Fruit fly (Drosophila melanogaster) whole organism, prepupa: Measurements from ENCODE around the gene MESR6.

Source experiments
- Blimp-1 ChIP-seq: fragments of 200-800 bp; sonication (Bioruptor generic); optimal IDR thresholded peaks from 3 replicates; lab custom pipeline; 2017; ENCODE audit warnings: missing biosample characterization, missing genetic modification characterization, mild to moderate bottlenecking, moderate library complexity, missing genetic modification reagents
- CG10631 ChIP-seq: fragments of 200-800 bp; sonication (Bioruptor generic); optimal IDR thresholded peaks from 2 replicates; lab custom pipeline; 2016; ENCODE audit warnings: missing biosample characterization, missing genetic modification characterization
- CG10669 ChIP-seq: fragments of 200-800 bp; sonication (Bioruptor generic); optimal IDR thresholded peaks from 3 replicates; lab custom pipeline; 2018; ENCODE audit warnings: missing biosample characterization, mild to moderate bottlenecking, missing genetic modification characterization, moderate library complexity
- CG11294 ChIP-seq: fragments of 200-800 bp; sonication (Bioruptor generic); IDR thresholded peaks from 2 replicates; pipeline ENCODE4 v1.3.6; 2022; ENCODE audit warnings: missing biosample characterization, missing genetic modification characterization
- CG11762 ChIP-seq: fragments of 200-800 bp; sonication (Bioruptor generic); optimal IDR thresholded peaks from 3 replicates; lab custom pipeline; 2016; ENCODE audit warnings: missing biosample characterization, missing genetic modification characterization; ENCODE audit not compliant: insufficient read depth
- CG11902 ChIP-seq: fragments of 200-800 bp; sonication (Bioruptor generic); optimal IDR thresholded peaks from 3 replicates; lab custom pipeline; 2016; ENCODE audit warnings: missing biosample characterization, missing genetic modification characterization
- CG15336 ChIP-seq: fragments of 200-800 bp; sonication (Bioruptor generic); IDR thresholded peaks from 2 replicates; pipeline ENCODE4 v1.3.6; 2022; ENCODE audit warnings: missing biosample characterization, missing genetic modification characterization
- CG16779 ChIP-seq: fragments of 200-800 bp; sonication (Bioruptor generic); optimal IDR thresholded peaks from 3 replicates; lab custom pipeline; 2017; ENCODE audit warnings: missing biosample characterization, mild to moderate bottlenecking, missing genetic modification characterization
- CG3032 ChIP-seq: fragments of 200-800 bp; optimal IDR thresholded peaks from 2 replicates; lab custom pipeline; 2019; ENCODE audit warnings: missing biosample characterization, mild to moderate bottlenecking, missing genetic modification characterization, moderate library complexity
- CG31627 ChIP-seq: fragments of 200-800 bp; sonication (Bioruptor generic); optimal IDR thresholded peaks from 3 replicates; lab custom pipeline; 2016; ENCODE audit warnings: missing biosample characterization, missing genetic modification characterization
- CG34406 ChIP-seq: fragments of 200-800 bp; sonication (Bioruptor generic); optimal IDR thresholded peaks from 3 replicates; lab custom pipeline; 2016; ENCODE audit warnings: missing biosample characterization, missing genetic modification characterization
- CG3919 ChIP-seq: fragments of 200-800 bp; sonication (Bioruptor generic); optimal IDR thresholded peaks from 3 replicates; lab custom pipeline; 2016; ENCODE audit warnings: missing biosample characterization, missing genetic modification characterization
- CG4318 ChIP-seq: fragments of 200-800 bp; sonication (Bioruptor generic); optimal IDR thresholded peaks from 3 replicates; lab custom pipeline; 2017; ENCODE audit warnings: missing biosample characterization, mild to moderate bottlenecking, missing genetic modification characterization
- CG6163 ChIP-seq: fragments of 200-800 bp; sonication (Bioruptor generic); IDR thresholded peaks from 3 replicates; pipeline ENCODE4 v1.3.6; 2022; ENCODE audit warnings: missing biosample characterization, missing genetic modification characterization
- CG6792 ChIP-seq: fragments of 200-800 bp; sonication (Bioruptor generic); optimal IDR thresholded peaks from 3 replicates; lab custom pipeline; 2016; ENCODE audit warnings: missing biosample characterization, missing genetic modification characterization
- CG6808 ChIP-seq: fragments of 200-800 bp; sonication (Bioruptor generic); optimal IDR thresholded peaks from 3 replicates; lab custom pipeline; 2017; ENCODE audit warnings: missing biosample characterization, missing genetic modification characterization, mild to moderate bottlenecking, moderate library complexity, missing genetic modification reagents
- CG6854 ChIP-seq: fragments of 200-800 bp; sonication (Bioruptor generic); optimal IDR thresholded peaks from 2 replicates; lab custom pipeline; 2017; ENCODE audit warnings: missing biosample characterization, mild to moderate bottlenecking, missing genetic modification characterization
- CG7368 ChIP-seq: fragments of 200-800 bp; sonication (Bioruptor generic); optimal IDR thresholded peaks from 3 replicates; lab custom pipeline; 2016; ENCODE audit warnings: missing biosample characterization, missing genetic modification characterization
- CG8119 ChIP-seq: fragments of 200-800 bp; sonication (Bioruptor generic); IDR thresholded peaks from 3 replicates; pipeline ENCODE4 v1.3.6; 2022; ENCODE audit warnings: missing biosample characterization, missing genetic modification characterization
- CG8319 ChIP-seq: fragments of 200-800 bp; sonication (Bioruptor generic); optimal IDR thresholded peaks from 3 replicates; lab custom pipeline; 2016; ENCODE audit warnings: missing biosample characterization, missing genetic modification characterization
- CG9139 ChIP-seq: fragments of 200-800 bp; sonication (Bioruptor generic); optimal IDR thresholded peaks from 3 replicates; lab custom pipeline; 2017; ENCODE audit warnings: missing biosample characterization, mild to moderate bottlenecking, missing genetic modification characterization
- Eip75B ChIP-seq: fragments of 200-800 bp; sonication (Bioruptor generic); optimal IDR thresholded peaks from 3 replicates; lab custom pipeline; 2016; ENCODE audit warnings: missing biosample characterization, missing genetic modification characterization
- Eip78C ChIP-seq: fragments of 200-800 bp; sonication (Bioruptor generic); peaks from one replicate; lab custom pipeline; 2016; ENCODE audit warnings: missing biosample characterization, missing genetic modification characterization
- Eip93F ChIP-seq: fragments of 200-800 bp; sonication (Bioruptor generic); optimal IDR thresholded peaks from 2 replicates; lab custom pipeline; 2016; ENCODE audit warnings: missing biosample characterization, mild to moderate bottlenecking, missing genetic modification characterization
- Gug ChIP-seq: fragments of 200-800 bp; sonication (Bioruptor generic); IDR thresholded peaks from 2 replicates; pipeline ENCODE4 v1.3.6; 2022; ENCODE audit warnings: missing biosample characterization, missing genetic modification characterization
- Hr38 ChIP-seq: sonication (Bioruptor generic); optimal IDR thresholded peaks from 2 replicates; lab custom pipeline; 2016; ENCODE audit warnings: missing biosample characterization, missing genetic modification characterization
- Hr39 ChIP-seq: fragments of 200-800 bp; sonication (Bioruptor generic); optimal IDR thresholded peaks from 2 replicates; lab custom pipeline; 2016; ENCODE audit warnings: missing biosample characterization, missing genetic modification characterization
- Hr4 ChIP-seq: fragments of 200-800 bp; sonication (Bioruptor generic); optimal IDR thresholded peaks from 3 replicates; lab custom pipeline; 2016; ENCODE audit warnings: missing biosample characterization, missing genetic modification characterization
- Lpt ChIP-seq: fragments of 200-800 bp; sonication (Bioruptor generic); optimal IDR thresholded peaks from 3 replicates; lab custom pipeline; 2016; ENCODE audit warnings: missing biosample characterization, missing genetic modification characterization
- Met ChIP-seq: fragments of 200-800 bp; sonication (Bioruptor generic); optimal IDR thresholded peaks from 3 replicates; lab custom pipeline; 2016; ENCODE audit warnings: missing biosample characterization, missing genetic modification characterization
- OdsH ChIP-seq: fragments of 200-800 bp; sonication (Bioruptor generic); optimal IDR thresholded peaks from 3 replicates; lab custom pipeline; 2016; ENCODE audit warnings: missing biosample characterization, missing genetic modification characterization
- Sox102F ChIP-seq: fragments of 200-800 bp; sonication (Bioruptor generic); optimal IDR thresholded peaks from 2 replicates; lab custom pipeline; 2016; ENCODE audit warnings: missing biosample characterization, mild to moderate bottlenecking, missing genetic modification characterization
- Sox14 ChIP-seq: fragments of 200-800 bp; sonication (Bioruptor generic); optimal IDR thresholded peaks from 3 replicates; lab custom pipeline; 2016; ENCODE audit warnings: missing biosample characterization, missing genetic modification characterization
- acj6 ChIP-seq: fragments of 200-800 bp; sonication (Bioruptor generic); optimal IDR thresholded peaks from 3 replicates; lab custom pipeline; 2016; ENCODE audit warnings: missing biosample characterization, missing genetic modification characterization
- cyc ChIP-seq: fragments of 200-800 bp; sonication (Bioruptor generic); optimal IDR thresholded peaks from 3 replicates; lab custom pipeline; 2016; ENCODE audit warnings: missing biosample characterization, missing genetic modification characterization
- dsx ChIP-seq: fragments of 200-800 bp; optimal IDR thresholded peaks from 3 replicates; lab custom pipeline; 2019; ENCODE audit warnings: missing biosample characterization, mild to moderate bottlenecking, missing genetic modification characterization, moderate library complexity; ENCODE audit not compliant: poor library complexity, severe bottlenecking
- fd59A ChIP-seq: fragments of 200-800 bp; sonication (Bioruptor generic); optimal IDR thresholded peaks from 2 replicates; lab custom pipeline; 2017; ENCODE audit warnings: missing biosample characterization, mild to moderate bottlenecking, missing genetic modification characterization, missing genetic modification reagents
- fd85E ChIP-seq: fragments of 200-800 bp; sonication (Bioruptor generic); optimal IDR thresholded peaks from 3 replicates; lab custom pipeline; 2016; ENCODE audit warnings: missing biosample characterization, missing genetic modification characterization
- lz ChIP-seq: fragments of 200-800 bp; sonication (Bioruptor generic); optimal IDR thresholded peaks from 3 replicates; lab custom pipeline; 2016; ENCODE audit warnings: missing biosample characterization, missing genetic modification characterization
- salr ChIP-seq, 2 experiments: fragments of 200-800 bp; sonication (Bioruptor generic); optimal IDR thresholded peaks; 3 replicates each; lab custom pipeline; 2016 to 2018; ENCODE audit warnings: missing biosample characterization in 2 of 2, missing genetic modification characterization in 2 of 2, mild to moderate bottlenecking in 1 of 2
- ss ChIP-seq, 2 experiments: fragments of 200-800 bp; sonication (Bioruptor generic); optimal IDR thresholded peaks; 2 replicates in 1 of 2; 3 replicates in 1 of 2; lab custom pipeline; 2017 to 2018; ENCODE audit warnings: mild to moderate bottlenecking in 2 of 2, missing biosample characterization in 2 of 2, missing genetic modification characterization in 2 of 2, moderate library complexity in 1 of 2
- svp ChIP-seq: fragments of 200-800 bp; sonication (Bioruptor generic); peaks from one replicate; lab custom pipeline; 2016; ENCODE audit warnings: missing biosample characterization, missing genetic modification characterization
- topi ChIP-seq: fragments of 200-800 bp; sonication (Bioruptor generic); optimal IDR thresholded peaks from 3 replicates; lab custom pipeline; 2016; ENCODE audit warnings: missing biosample characterization, missing genetic modification characterization
- vri ChIP-seq: fragments of 200-800 bp; sonication (Bioruptor generic); optimal IDR thresholded peaks from 3 replicates; lab custom pipeline; 2016; ENCODE audit warnings: missing biosample characterization, mild to moderate bottlenecking, missing genetic modification characterization

MESR6 gene

DNA sequence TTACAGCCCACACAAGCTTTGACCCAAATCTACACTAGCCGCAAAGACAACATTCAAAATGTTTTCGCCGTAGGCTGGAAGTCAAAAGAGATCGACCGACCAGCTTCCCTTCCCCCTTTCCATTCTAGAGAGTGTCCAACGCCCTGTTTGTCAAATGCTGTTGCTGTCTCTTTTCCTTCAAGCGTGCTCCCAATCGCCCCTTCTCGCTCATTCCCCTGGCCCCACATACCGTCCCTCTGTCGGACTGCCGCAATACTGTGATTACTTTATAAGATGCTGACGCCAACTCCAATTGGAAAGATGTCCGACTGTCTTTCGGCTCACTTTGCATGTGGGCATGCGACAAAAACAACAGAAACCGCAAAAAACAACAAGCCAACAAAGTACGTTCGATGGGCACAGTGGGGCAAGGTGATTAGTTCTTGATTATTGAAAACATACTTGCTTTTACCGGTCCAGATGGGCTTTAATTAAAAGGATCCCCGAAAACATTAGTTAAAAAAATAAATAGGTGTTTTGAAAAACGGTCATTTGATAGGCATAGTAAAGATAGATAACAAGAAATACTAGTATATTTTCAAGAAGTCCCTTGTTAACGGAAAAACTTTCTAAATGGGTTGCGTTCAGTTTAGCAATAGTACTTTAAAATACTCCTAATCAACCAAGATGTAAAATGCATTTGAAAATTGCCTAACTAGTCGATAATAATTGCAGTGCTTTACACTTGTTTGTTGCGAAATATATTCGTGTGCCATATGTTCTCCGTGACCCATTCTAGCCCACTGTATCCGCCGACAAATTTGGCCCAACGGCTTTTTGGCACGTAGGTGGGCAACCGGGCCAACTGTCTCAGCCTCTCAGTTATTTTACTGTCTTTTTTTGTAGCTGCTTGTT lies 12.4 kb upstream of the MESR6 start (continued):
- TF ChIP-seq CG15336 (GFP tag; lab: Robert Waterston, UW) = peak; percentile 55
- peak; percentile 83 for TF ChIP-seq Met
- TF ChIP-seq ss (GFP tag; optimal IDR thresholded peaks at IDR 0.05; lab: Kevin White, UChicago) = peak; percentile 8 to 74
- TF ChIP-seq CG31627 (GFP tag; lab: Kevin White, UChicago) = peak; percentile 78
- TF ChIP-seq Sox102F (GFP tag; lab: Kevin White, UChicago) = peak; percentile 79
- peak; percentile 73 for TF ChIP-seq acj6 (GFP tag; lab: Kevin White, UChicago)
- peak; percentile 56 for TF ChIP-seq Blimp-1 (GFP tag; lab: Kevin White, UChicago)
- TF ChIP-seq CG11762 (GFP tag; lab: Kevin White, UChicago) = peak; percentile 54
- peak; percentile 72 for TF ChIP-seq fd59A (GFP tag; lab: Kevin White, UChicago)
- peak; percentile 82 for TF ChIP-seq Sox14
- TF ChIP-seq Gug = no peak
- TF ChIP-seq OdsH (GFP tag; lab: Kevin White, UChicago) = peak; percentile 78
- peak; percentile 4 for TF ChIP-seq CG9139 (GFP tag; lab: Kevin White, UChicago)
- TF ChIP-seq Lpt (GFP tag; lab: Kevin White, UChicago) = peak; percentile 3
- TF ChIP-seq CG10631 (GFP tag; lab: Kevin White, UChicago) = peak; percentile 83
- TF ChIP-seq CG3919 = peak; percentile 77
- no peak for TF ChIP-seq CG11294 (GFP tag; lab: Robert Waterston, UW)
- peak; percentile 86 for TF ChIP-seq Hr4 (GFP tag; lab: Kevin White, UChicago)
- TF ChIP-seq Hr38 (GFP tag; lab: Kevin White, UChicago) = no peak
- TF ChIP-seq CG6163 (GFP tag; lab: Robert Waterston, UW) = peak; percentile 49; the same call in 1 of the 3 replicates
- peak; percentile 62; the same call in 2 of the 3 replicates for TF ChIP-seq CG8119 (GFP tag; lab: Robert Waterston, UW)
- peak; percentile 56 for TF ChIP-seq CG8319 (GFP tag; lab: Kevin White, UChicago)
- peak; percentile 84 for TF ChIP-seq topi (GFP tag; lab: Kevin White, UChicago)
- TF ChIP-seq CG4318 = peak; percentile 79
- peak; percentile 72 for TF ChIP-seq CG6808 (GFP tag; lab: Kevin White, UChicago)
- peak; percentile 68 for TF ChIP-seq CG6792 (GFP tag; lab: Kevin White, UChicago)
- peak; percentile 84 for TF ChIP-seq lz (GFP tag; lab: Kevin White, UChicago)
- peak; percentile 85 for TF ChIP-seq Eip75B (GFP tag; lab: Kevin White, UChicago)
- no peak for TF ChIP-seq vri (GFP tag; lab: Kevin White, UChicago)
- peak; percentile 69 for TF ChIP-seq CG10669 (GFP tag; lab: Kevin White, UChicago)
- TF ChIP-seq CG16779 (tag; lab: Kevin White, UChicago) = peak; percentile 57
- TF ChIP-seq CG34406 (GFP tag; lab: Kevin White, UChicago) = peak; percentile 81
- TF ChIP-seq CG7368 = peak; percentile 61
- TF ChIP-seq cyc (GFP tag; lab: Kevin White, UChicago) = peak; percentile 73

dm6 chr3L:19080926-19081700 lies 11.4 kb upstream of the MESR6 start:
- TF ChIP-seq CG10669 (GFP tag; lab: Kevin White, UChicago) (no peak), Hr39 (GFP tag; lab: Kevin White, UChicago) (no peak), dsx (peak; percentile 1), CG6163 (GFP tag; lab: Robert Waterston, UW) (peak; percentile 49; the same call in 1 of the 3 replicates), ss (GFP tag; optimal IDR thresholded peaks at IDR 0.05; lab: Kevin White, UChicago) (no peak), fd59A (GFP tag; lab: Kevin White, UChicago) (no peak), CG7368 (no peak), salr (GFP tag; optimal IDR thresholded peaks at IDR 0.05; lab: Kevin White, UChicago) (no peak), Blimp-1 (GFP tag; lab: Kevin White, UChicago) (no peak), OdsH (GFP tag; lab: Kevin White, UChicago) (no peak), CG6854 (GFP tag; lab: Kevin White, UChicago) (peak; percentile 11), cyc (GFP tag; lab: Kevin White, UChicago) (no peak), CG3032 (tag; lab: Kevin White, UChicago) (peak; percentile 10), CG8119 (GFP tag; lab: Robert Waterston, UW) (no peak; the same call in 2 of the 3 replicates), fd85E (GFP tag; lab: Kevin White, UChicago) (no peak), Eip78C (GFP tag; lab: Kevin White, UChicago) (peak; percentile 71), Sox102F (GFP tag; lab: Kevin White, UChicago) (no peak), Lpt (GFP tag; lab: Kevin White, UChicago) (peak; percentile 3), CG11902 (GFP tag; lab: Kevin White, UChicago) (no peak), Hr4 (GFP tag; lab: Kevin White, UChicago) (peak; percentile 43), CG4318 (no peak), svp (GFP tag; lab: Kevin White, UChicago) (peak; percentile 69), acj6 (GFP tag; lab: Kevin White, UChicago) (peak; percentile 14), Eip93F (GFP tag; lab: Kevin White, UChicago) (no peak)
